Worm (Caenorhabditis elegans) whole organism, midembryonic: Measurements from ENCODE around the gene F57A8.6.

Source experiments
- T22C8.4 ChIP-seq: fragments of 200-800 bp; sonication (Bioruptor generic); IDR thresholded peaks from 2 replicates; pipeline ENCODE4 v1.3.6; 2022; ENCODE audit warnings: missing genetic modification characterization, missing compliant biosample characterization
- flt-1 ChIP-seq: fragments of 200-800 bp; sonication (Bioruptor generic); IDR thresholded peaks from 2 replicates; pipeline ENCODE4 v1.3.6; 2022; ENCODE audit warnings: missing genetic modification characterization, missing compliant biosample characterization
- klf-2 ChIP-seq: fragments of 200-800 bp; sonication (Bioruptor generic); conservative IDR thresholded peaks from 2 replicates; pipeline ENCODE4 v1.3.6; 2022; ENCODE audit warnings: missing genetic modification reagents, missing genetic modification characterization, missing compliant biosample characterization
- med-1 ChIP-seq: sonication (generic microtip); optimal IDR thresholded peaks from 2 replicates; lab custom pipeline; 2017; ENCODE audit warnings: missing genetic modification characterization, mild to moderate bottlenecking, missing compliant biosample characterization, antibody characterized with exemption, missing genetic modification reagents; ENCODE audit not compliant: insufficient read depth
- tab-1 ChIP-seq: fragments of 200-800 bp; sonication (Bioruptor generic); IDR thresholded peaks from 2 replicates; pipeline ENCODE4 v1.3.6; 2022; ENCODE audit warnings: missing genetic modification characterization, missing compliant biosample characterization
- ztf-29 ChIP-seq: fragments of 200-800 bp; sonication (Bioruptor generic); IDR thresholded peaks from 2 replicates; pipeline ENCODE4 v1.3.6; 2022; ENCODE audit warnings: missing genetic modification reagents, missing genetic modification characterization, missing compliant biosample characterization

- TF ChIP-seq klf-2 (GFP tag; lab: Robert Waterston, UW) = no peak
- no peak for TF ChIP-seq flt-1
- no peak for TF ChIP-seq tab-1 (GFP tag; lab: Robert Waterston, UW)
- TF ChIP-seq T22C8.4 (GFP tag; lab: Robert Waterston, UW) = no peak
- TF ChIP-seq ztf-29 = no peak
- TF ChIP-seq med-1 (GFP tag; lab: Kevin White, UChicago) = no peak
Measured at ce11 chrV:10120898-10121297, 47.2 kb upstream of the F57A8.6 start, which contains the start of gene srxa-18.
